Fruit fly (Drosophila melanogaster) whole organism, embryonic: ENCODE data around the gene Csp.

Experiments used
- Adf1 ChIP-seq: fragments of 200-800 bp; sonication (Bioruptor generic); IDR thresholded peaks from 2 replicates; pipeline ENCODE4 v1.3.6; 2022; ENCODE audit warnings: missing biosample characterization, missing genetic modification characterization
- Atf-2 ChIP-seq: fragments of 200-800 bp; sonication (Bioruptor generic); optimal IDR thresholded peaks from 2 replicates; lab custom pipeline; 2016; ENCODE audit warnings: missing biosample characterization, missing genetic modification characterization
- Bgb ChIP-seq: fragments of 200-800 bp; sonication (Bioruptor generic); IDR thresholded peaks from 2 replicates; pipeline ENCODE4 v1.3.6; 2022; ENCODE audit warnings: missing biosample characterization, missing genetic modification characterization; ENCODE audit not compliant: partially characterized antibody
- CG10654 ChIP-seq: fragments of 200-800 bp; sonication (Bioruptor generic); optimal IDR thresholded peaks from 2 replicates; lab custom pipeline; 2016; ENCODE audit warnings: missing biosample characterization, missing genetic modification characterization
- CG11398 ChIP-seq: fragments of 200-800 bp; sonication (Bioruptor generic); optimal IDR thresholded peaks from 2 replicates; lab custom pipeline; 2016; ENCODE audit warnings: missing biosample characterization, missing genetic modification characterization
- CG12155 ChIP-seq: fragments of 200-800 bp; sonication (Bioruptor generic); optimal IDR thresholded peaks from 3 replicates; lab custom pipeline; 2016; ENCODE audit warnings: missing biosample characterization, missing genetic modification characterization
- CG13296 ChIP-seq: fragments of 200-800 bp; sonication (Bioruptor generic); optimal IDR thresholded peaks from 3 replicates; lab custom pipeline; 2018; ENCODE audit warnings: missing biosample characterization, mild to moderate bottlenecking, missing genetic modification characterization
- CG14050 ChIP-seq: fragments of 200-800 bp; sonication (Bioruptor generic); IDR thresholded peaks from 3 replicates; pipeline ENCODE4 v1.3.6; 2022; ENCODE audit warnings: missing biosample characterization, missing genetic modification characterization
- CG15269 ChIP-seq: fragments of 200-800 bp; sonication (Bioruptor generic); optimal IDR thresholded peaks from 2 replicates; lab custom pipeline; 2018; ENCODE audit warnings: missing biosample characterization, mild to moderate bottlenecking, missing genetic modification characterization, moderate library complexity
- CG16815 ChIP-seq: fragments of 200-800 bp; sonication (Bioruptor generic); optimal IDR thresholded peaks from 3 replicates; lab custom pipeline; 2017; ENCODE audit warnings: missing biosample characterization, mild to moderate bottlenecking, missing genetic modification characterization
- CG17361 ChIP-seq: fragments of 200-800 bp; sonication (Bioruptor generic); IDR thresholded peaks from 3 replicates; pipeline ENCODE4 v1.3.6; 2022; ENCODE audit warnings: missing biosample characterization, missing genetic modification characterization
- CG17568 ChIP-seq: fragments of 200-800 bp; sonication (Bioruptor generic); optimal IDR thresholded peaks from 2 replicates; lab custom pipeline; 2018; ENCODE audit warnings: missing biosample characterization, mild to moderate bottlenecking, missing genetic modification characterization, moderate library complexity
- CG17802 ChIP-seq: fragments of 200-800 bp; sonication (Bioruptor generic); optimal IDR thresholded peaks from 2 replicates; lab custom pipeline; 2018; ENCODE audit warnings: missing biosample characterization, mild to moderate bottlenecking, missing genetic modification characterization, moderate library complexity
- CG18262 ChIP-seq: fragments of 200-800 bp; optimal IDR thresholded peaks from 3 replicates; lab custom pipeline; 2019; ENCODE audit warnings: missing biosample characterization, mild to moderate bottlenecking, missing genetic modification characterization, moderate library complexity
- CG2678 ChIP-seq: fragments of 200-800 bp; sonication (Bioruptor generic); optimal IDR thresholded peaks from 3 replicates; lab custom pipeline; 2019; ENCODE audit warnings: missing biosample characterization, mild to moderate bottlenecking, missing genetic modification characterization, moderate library complexity
- CG31441 ChIP-seq: fragments of 200-800 bp; sonication (Bioruptor generic); IDR thresholded peaks from 2 replicates; pipeline ENCODE4 v1.3.6; 2022; ENCODE audit warnings: missing biosample characterization, missing genetic modification characterization
- CG3163 ChIP-seq: fragments of 200-800 bp; sonication (Bioruptor generic); optimal IDR thresholded peaks from 3 replicates; lab custom pipeline; 2016; ENCODE audit warnings: missing biosample characterization, missing genetic modification characterization
- CG34224 ChIP-seq: fragments of 200-800 bp; sonication (Bioruptor generic); IDR thresholded peaks from 3 replicates; pipeline ENCODE4 v1.3.6; 2022; ENCODE audit warnings: missing biosample characterization, missing genetic modification characterization; ENCODE audit not compliant: partially characterized antibody
- CG34376 ChIP-seq: fragments of 200-800 bp; sonication (Bioruptor generic); optimal IDR thresholded peaks from 2 replicates; lab custom pipeline; 2018; ENCODE audit warnings: missing biosample characterization, mild to moderate bottlenecking, missing genetic modification characterization
- CG5180 ChIP-seq: fragments of 200-800 bp; sonication (Bioruptor generic); optimal IDR thresholded peaks from 3 replicates; lab custom pipeline; 2017; ENCODE audit warnings: missing biosample characterization, missing genetic modification characterization, mild to moderate bottlenecking, moderate library complexity, missing genetic modification reagents
- CG9797 ChIP-seq: fragments of 200-800 bp; sonication (Bioruptor generic); optimal IDR thresholded peaks from 3 replicates; lab custom pipeline; 2018; ENCODE audit warnings: missing biosample characterization, mild to moderate bottlenecking, missing genetic modification characterization
- D19A ChIP-seq: fragments of 200-800 bp; optimal IDR thresholded peaks from 3 replicates; lab custom pipeline; 2019; ENCODE audit warnings: missing biosample characterization, mild to moderate bottlenecking, missing genetic modification characterization, moderate library complexity
- Fer3 ChIP-seq: fragments of 200-800 bp; sonication (Bioruptor generic); optimal IDR thresholded peaks from 2 replicates; lab custom pipeline; 2018; ENCODE audit warnings: missing biosample characterization, mild to moderate bottlenecking, missing genetic modification characterization, moderate library complexity
- HHEX ChIP-seq: fragments of 200-800 bp; sonication (Bioruptor generic); optimal IDR thresholded peaks from 3 replicates; lab custom pipeline; 2017; ENCODE audit warnings: missing biosample characterization, mild to moderate bottlenecking, missing genetic modification characterization, missing genetic modification reagents
- Hmx ChIP-seq: fragments of 200-800 bp; sonication (Bioruptor generic); optimal IDR thresholded peaks from 2 replicates; lab custom pipeline; 2016; ENCODE audit warnings: missing biosample characterization, missing genetic modification characterization
- Hr78 ChIP-seq, 2 experiments: fragments of 200-800 bp in 1 of 2; fragments of >200 bp in 1 of 2; sonication (Bioruptor generic) in 1 of 2; optimal IDR thresholded peaks; 2 replicates each; lab custom pipeline; 2017 to 2019; ENCODE audit warnings: missing biosample characterization in 2 of 2, missing genetic modification characterization in 2 of 2, mild to moderate bottlenecking in 1 of 2, moderate library complexity in 1 of 2
- Kr ChIP-seq: fragments of 200-800 bp; sonication (Bioruptor generic); optimal IDR thresholded peaks from 2 replicates; lab custom pipeline; 2017; ENCODE audit warnings: missing biosample characterization, mild to moderate bottlenecking, missing genetic modification characterization
- NK7.1 ChIP-seq: fragments of 200-800 bp; sonication (Bioruptor generic); optimal IDR thresholded peaks from 3 replicates; lab custom pipeline; 2016; ENCODE audit warnings: missing biosample characterization, missing genetic modification characterization
- Nf-YB ChIP-seq: fragments of 200-800 bp; sonication (Bioruptor generic); optimal IDR thresholded peaks from 3 replicates; lab custom pipeline; 2019; ENCODE audit warnings: missing biosample characterization, mild to moderate bottlenecking, missing genetic modification characterization, moderate library complexity
- Oaz ChIP-seq: fragments of 200-800 bp; sonication (Bioruptor generic); IDR thresholded peaks from 2 replicates; pipeline ENCODE4 v1.3.6; 2022; ENCODE audit warnings: missing biosample characterization, missing genetic modification characterization
- Sox102F ChIP-seq: fragments of 200-800 bp; sonication (Bioruptor generic); optimal IDR thresholded peaks from 2 replicates; lab custom pipeline; 2018; ENCODE audit warnings: missing biosample characterization, mild to moderate bottlenecking, missing genetic modification characterization, moderate library complexity
- Sry-β ChIP-seq: fragments of 200-800 bp; sonication (Bioruptor generic); optimal IDR thresholded peaks from 2 replicates; lab custom pipeline; 2018; ENCODE audit warnings: missing biosample characterization, mild to moderate bottlenecking, missing genetic modification characterization, moderate library complexity
- Tbp ChIP-seq: fragments of >200 bp; optimal IDR thresholded peaks from 2 replicates; lab custom pipeline; 2018; ENCODE audit warnings: missing biosample characterization, missing genetic modification characterization
- Usf ChIP-seq: fragments of 200-800 bp; sonication (Bioruptor generic); optimal IDR thresholded peaks from 2 replicates; lab custom pipeline; 2017; ENCODE audit warnings: missing genotype, missing biosample characterization, missing genetic modification characterization
- ase ChIP-seq: fragments of 200-800 bp; sonication (Bioruptor generic); IDR thresholded peaks from 3 replicates; pipeline ENCODE4 v1.3.6; 2022; ENCODE audit warnings: missing biosample characterization, missing genetic modification characterization
- bigmax ChIP-seq: fragments of 200-800 bp; sonication (Bioruptor generic); optimal IDR thresholded peaks from 2 replicates; lab custom pipeline; 2018; ENCODE audit warnings: missing biosample characterization, mild to moderate bottlenecking, missing genetic modification characterization
- crc ChIP-seq: fragments of 200-800 bp; sonication (Bioruptor generic); optimal IDR thresholded peaks from 2 replicates; lab custom pipeline; 2016; ENCODE audit warnings: missing biosample characterization, missing genetic modification characterization
- emc ChIP-seq: fragments of 200-800 bp; sonication (Bioruptor generic); optimal IDR thresholded peaks from 2 replicates; lab custom pipeline; 2016; ENCODE audit warnings: missing biosample characterization, missing genetic modification characterization
- eyg ChIP-seq: fragments of 200-800 bp; sonication (Bioruptor generic); optimal IDR thresholded peaks from 3 replicates; lab custom pipeline; 2016; ENCODE audit warnings: missing biosample characterization, missing genetic modification characterization
- gce ChIP-seq: fragments of 200-800 bp; sonication (Bioruptor generic); IDR thresholded peaks from 3 replicates; pipeline ENCODE4 v1.3.6; 2022; ENCODE audit warnings: missing biosample characterization, missing genetic modification characterization
- grn ChIP-seq: fragments of 200-800 bp; sonication (Bioruptor generic); optimal IDR thresholded peaks from 3 replicates; lab custom pipeline; 2017; ENCODE audit warnings: missing biosample characterization, missing genetic modification characterization
- nerfin-2 ChIP-seq: fragments of 200-800 bp; sonication (Bioruptor generic); IDR thresholded peaks from 2 replicates; pipeline ENCODE4 v1.3.6; 2022; ENCODE audit warnings: missing biosample characterization, missing genetic modification characterization; ENCODE audit not compliant: partially characterized antibody
- nmo ChIP-seq: fragments of 200-800 bp; sonication (Bioruptor generic); optimal IDR thresholded peaks from 2 replicates; lab custom pipeline; 2018; ENCODE audit warnings: missing biosample characterization, mild to moderate bottlenecking, missing genetic modification characterization, moderate library complexity
- phol ChIP-seq: fragments of 200-800 bp; sonication (Bioruptor generic); optimal IDR thresholded peaks from 3 replicates; lab custom pipeline; 2018; ENCODE audit warnings: missing biosample characterization, mild to moderate bottlenecking, missing genetic modification characterization, moderate library complexity
- sna ChIP-seq: fragments of 200-800 bp; sonication (Bioruptor generic); IDR thresholded peaks from 2 replicates; pipeline ENCODE4 v1.3.6; 2022; ENCODE audit warnings: missing biosample characterization, missing genetic modification characterization; ENCODE audit not compliant: partially characterized antibody
- toy ChIP-seq: fragments of 200-800 bp; sonication (Bioruptor generic); IDR thresholded peaks from 2 replicates; pipeline ENCODE4 v1.3.6; 2022; ENCODE audit warnings: missing biosample characterization, missing genetic modification characterization
- vvl ChIP-seq: fragments of 200-800 bp; sonication (Bioruptor generic); IDR thresholded peaks from 2 replicates; pipeline ENCODE4 v1.3.6; 2022; ENCODE audit warnings: missing biosample characterization, missing genetic modification characterization
- zen2 ChIP-seq: fragments of 200-800 bp; sonication (Bioruptor generic); IDR thresholded peaks from 3 replicates; pipeline ENCODE4 v1.3.6; 2022; ENCODE audit warnings: missing biosample characterization, missing genetic modification characterization; ENCODE audit not compliant: partially characterized antibody

Gene Csp

DNA sequence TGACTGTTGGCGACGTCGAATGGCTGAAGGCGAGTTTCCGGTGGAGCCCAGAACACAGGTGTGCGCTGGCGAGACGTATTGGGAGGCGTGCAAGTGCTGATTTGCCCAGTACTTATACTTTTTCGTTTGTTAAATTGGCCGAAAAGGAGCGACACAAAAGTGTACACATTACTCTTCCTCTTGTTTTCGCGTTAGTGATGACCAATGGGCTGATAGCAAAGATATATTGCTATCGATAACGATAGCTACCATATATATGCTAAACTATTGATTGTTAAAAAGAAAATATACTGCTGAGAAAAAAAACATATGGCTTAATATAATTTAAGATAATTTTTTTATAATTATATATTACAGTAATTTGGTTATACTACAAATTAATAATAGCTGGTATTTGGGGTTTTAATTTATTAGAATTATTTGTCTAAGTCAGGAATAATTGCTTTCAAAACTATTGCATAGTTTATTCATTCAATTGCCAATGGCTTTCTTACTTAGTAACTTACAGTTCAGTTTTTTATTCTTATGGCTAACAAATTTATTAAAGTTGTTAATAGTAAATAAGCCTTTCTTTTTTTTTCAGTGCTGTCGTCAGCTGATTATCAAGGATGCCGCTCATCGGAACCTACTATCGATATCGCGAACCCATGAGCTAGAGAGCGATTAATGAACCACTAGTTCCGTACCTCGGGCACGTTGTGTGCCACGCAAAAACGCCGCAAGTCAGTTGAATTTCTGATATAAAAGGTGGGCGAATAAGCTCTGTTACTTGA, 21.0 kb downstream of the Csp start, which contains the start of the genes Hem and IleRS (continued):
- TF ChIP-seq CG31441 (GFP tag; lab: Robert Waterston, UW) (no peak; the same call in 1 of the 2 replicates), NK7.1 (GFP tag; lab: Kevin White, UChicago) (peak; percentile 74), D19A (tag; lab: Kevin White, UChicago) (peak; percentile 88), CG17568 (no peak), bigmax (GFP tag; lab: Kevin White, UChicago) (no peak), Kr (GFP tag; lab: Kevin White, UChicago) (no peak), CG34224 (GFP tag; lab: Robert Waterston, UW) (peak; percentile 65), CG13296 (GFP tag; lab: Kevin White, UChicago) (peak; percentile 88), Tbp (GFP tag; lab: Kevin White, UChicago) (no peak), CG18262 (peak; percentile 95), CG14050 (peak; percentile 83), Bgb (GFP tag; lab: Robert Waterston, UW) (peak; percentile 81), Atf-2 (GFP tag; lab: Kevin White, UChicago) (peak; percentile 84), CG12155 (GFP tag; lab: Kevin White, UChicago) (peak; percentile 90), Sry-β (peak; percentile 56), Hr78 (GFP tag; optimal IDR thresholded peaks at IDR 0.05; lab: Kevin White, UChicago) (no peak), CG9797 (GFP tag; lab: Kevin White, UChicago) (peak; percentile 20), CG15269 (tag; lab: Kevin White, UChicago) (peak; percentile 92), sna (GFP tag; lab: Robert Waterston, UW) (peak; percentile 56), CG11398 (GFP tag; lab: Kevin White, UChicago) (peak; percentile 60), CG3163 (GFP tag; lab: Kevin White, UChicago) (peak; percentile 64), Adf1 (GFP tag; lab: Robert Waterston, UW) (peak; percentile 61), Usf (GFP tag; lab: Kevin White, UChicago) (peak; percentile 83), vvl (peak; percentile 95), CG16815 (GFP tag; lab: Kevin White, UChicago) (peak; percentile 90), zen2 (GFP tag; lab: Robert Waterston, UW) (peak; percentile 65), grn (GFP tag; lab: Kevin White, UChicago) (no peak), CG17361 (GFP tag; lab: Robert Waterston, UW) (peak; percentile 97), Oaz (GFP tag; lab: Robert Waterston, UW) (peak; percentile 84), nerfin-2 (peak; percentile 60), emc (GFP tag; lab: Kevin White, UChicago) (peak; percentile 49), ase (peak; percentile 85), Hmx (GFP tag; lab: Kevin White, UChicago) (peak; percentile 71), HHEX (GFP tag; lab: Kevin White, UChicago) (peak; percentile 86), CG5180 (GFP tag; lab: Kevin White, UChicago) (peak; percentile 65), CG34376 (peak; percentile 35), nmo (GFP tag; lab: Kevin White, UChicago) (peak; percentile 97), CG10654 (peak; percentile 93), Fer3 (tag; lab: Kevin White, UChicago) (peak; percentile 91), gce (GFP tag; lab: Robert Waterston, UW) (peak; percentile 82), phol (tag; lab: Kevin White, UChicago) (peak; percentile 95), CG17802 (tag; lab: Kevin White, UChicago) (peak; percentile 73), Sox102F (GFP tag; lab: Kevin White, UChicago) (peak; percentile 95), eyg (GFP tag; lab: Kevin White, UChicago) (peak; percentile 66), Nf-YB (peak; percentile 82), crc (GFP tag; lab: Kevin White, UChicago) (peak; percentile 77), toy (GFP tag; lab: Robert Waterston, UW) (peak; percentile 70), CG2678 (tag; lab: Kevin White, UChicago) (peak; percentile 94)
